Worm (Caenorhabditis elegans) whole organism, L2 larva: ENCODE data around the gene lgc-36.
"Not testable (repeated sequence)": the region's sequence is repeated elsewhere in the genome, so short reads cannot be mapped to it uniquely, and the experiment has no call there.

Experiments used
- C34F6.9 ChIP-seq: fragments of 150-350 bp; optimal IDR thresholded peaks from 2 replicates; lab custom pipeline; 2014; ENCODE audit warnings: missing biosample characterization, missing genetic modification characterization
- F13H6.1 ChIP-seq: sonication (generic microtip); optimal IDR thresholded peaks from 2 replicates; lab custom pipeline; 2016; ENCODE audit warnings: missing genetic modification characterization, missing compliant biosample characterization
- R02D3.7 ChIP-seq: fragments of 150-350 bp; optimal IDR thresholded peaks from 2 replicates; lab custom pipeline; 2014; ENCODE audit warnings: missing biosample characterization, missing genetic modification characterization
- Y55F3AM.14 ChIP-seq: fragments of 200-800 bp; sonication (Bioruptor generic); optimal IDR thresholded peaks from 2 replicates; lab custom pipeline; 2018; ENCODE audit warnings: mild to moderate bottlenecking, missing genetic modification characterization, missing compliant biosample characterization
- alr-1 ChIP-seq: fragments of 150-350 bp; optimal IDR thresholded peaks from 2 replicates; lab custom pipeline; 2014; ENCODE audit warnings: missing biosample characterization, missing genetic modification characterization
- aly-2 ChIP-seq: fragments of 150-350 bp; optimal IDR thresholded peaks from 2 replicates; lab custom pipeline; 2014; ENCODE audit warnings: missing biosample characterization, missing genetic modification characterization
- ama-1 ChIP-seq: fragments of 150-350 bp; optimal IDR thresholded peaks from 2 replicates; lab custom pipeline; 2018; ENCODE audit warnings: inconsistent platforms
- blmp-1 ChIP-seq: sonication (generic microtip); optimal IDR thresholded peaks from 2 replicates; lab custom pipeline; 2017; ENCODE audit warnings: missing genetic modification characterization, mild to moderate bottlenecking, missing compliant biosample characterization, antibody characterized with exemption, moderate library complexity; ENCODE audit not compliant: insufficient read depth
- ceh-82 ChIP-seq: fragments of 150-350 bp; optimal IDR thresholded peaks from 2 replicates; lab custom pipeline; 2014; ENCODE audit warnings: missing biosample characterization, missing genetic modification characterization
- dmd-4 ChIP-seq: sonication (generic microtip); optimal IDR thresholded peaks from 2 replicates; lab custom pipeline; 2017; ENCODE audit warnings: missing biosample characterization, missing genetic modification characterization
- elt-1 ChIP-seq: fragments of 150-350 bp; optimal IDR thresholded peaks from 2 replicates; lab custom pipeline; 2014; ENCODE audit warnings: missing biosample characterization, missing genetic modification characterization
- fos-1 ChIP-seq: fragments of 150-350 bp; optimal IDR thresholded peaks from 2 replicates; lab custom pipeline; 2014; ENCODE audit warnings: missing biosample characterization, missing genetic modification characterization
- gmeb-1 ChIP-seq: fragments of 150-350 bp; optimal IDR thresholded peaks from 2 replicates; lab custom pipeline; 2014; ENCODE audit warnings: missing biosample characterization, missing genetic modification characterization
- lin-11 ChIP-seq: fragments of 150-350 bp; sonication (generic microtip); optimal IDR thresholded peaks from 2 replicates; lab custom pipeline; 2014; ENCODE audit warnings: missing biosample characterization, missing genetic modification characterization, inconsistent platforms, mixed read lengths
- lin-39 ChIP-seq: fragments of 150-350 bp; optimal IDR thresholded peaks from 2 replicates; lab custom pipeline; 2014; ENCODE audit warnings: missing biosample characterization, missing genetic modification reagents, missing genetic modification characterization
- lsy-2 ChIP-seq, 2 experiments: fragments of 150-350 bp in 1 of 2; sonication (generic microtip) in 1 of 2; optimal IDR thresholded peaks; 2 replicates each; lab custom pipeline; 2014 to 2017; ENCODE audit warnings: missing biosample characterization in 2 of 2, missing genetic modification characterization in 2 of 2
- mab-5 ChIP-seq: fragments of 150-350 bp; optimal IDR thresholded peaks from 2 replicates; lab custom pipeline; 2014; ENCODE audit warnings: missing biosample characterization, missing genetic modification characterization
- mbf-1 ChIP-seq: sonication (generic microtip); optimal IDR thresholded peaks from 2 replicates; lab custom pipeline; 2017; ENCODE audit warnings: missing biosample characterization, missing genetic modification characterization
- mdl-1 ChIP-seq, 2 experiments: fragments of 150-350 bp in 1 of 2; sonication (generic microtip) in 1 of 2; optimal IDR thresholded peaks; 2 replicates each; lab custom pipeline; 2017; ENCODE audit warnings: missing biosample characterization in 2 of 2, missing genetic modification characterization in 2 of 2
- nhr-11 ChIP-seq: fragments of 150-350 bp; optimal IDR thresholded peaks from 2 replicates; lab custom pipeline; 2014; ENCODE audit warnings: missing biosample characterization, missing genetic modification characterization
- nhr-129 ChIP-seq: fragments of 150-350 bp; optimal IDR thresholded peaks from 2 replicates; lab custom pipeline; 2014; ENCODE audit warnings: missing biosample characterization, missing genetic modification characterization
- nhr-21 ChIP-seq: fragments of 150-350 bp; optimal IDR thresholded peaks from 2 replicates; lab custom pipeline; 2014; ENCODE audit warnings: missing biosample characterization, missing genetic modification characterization
- nhr-237 ChIP-seq: fragments of 150-350 bp; optimal IDR thresholded peaks from 2 replicates; lab custom pipeline; 2014; ENCODE audit warnings: missing biosample characterization, missing genetic modification characterization
- nhr-25 ChIP-seq: fragments of 150-350 bp; sonication (generic microtip); optimal IDR thresholded peaks from 3 replicates; lab custom pipeline; 2014; ENCODE audit warnings: missing biosample characterization, missing genetic modification characterization
- nhr-6 ChIP-seq: fragments of 150-350 bp; optimal IDR thresholded peaks from 2 replicates; lab custom pipeline; 2014; ENCODE audit warnings: missing biosample characterization, missing genetic modification characterization
- peb-1 ChIP-seq: fragments of 150-350 bp; optimal IDR thresholded peaks from 2 replicates; lab custom pipeline; 2014; ENCODE audit warnings: missing biosample characterization, missing genetic modification characterization
- sem-4 ChIP-seq: fragments of 150-350 bp; optimal IDR thresholded peaks from 2 replicates; lab custom pipeline; 2014; ENCODE audit warnings: missing biosample characterization, missing genetic modification reagents, missing genetic modification characterization
- skn-1 ChIP-seq: sonication (generic microtip); optimal IDR thresholded peaks from 2 replicates; lab custom pipeline; 2017; ENCODE audit warnings: missing biosample characterization, missing genetic modification characterization
- sma-9 ChIP-seq, 2 experiments: fragments of 150-350 bp in 1 of 2; sonication (generic microtip) in 1 of 2; optimal IDR thresholded peaks; 2 replicates each; lab custom pipeline; 2014 to 2016; ENCODE audit warnings: missing genetic modification characterization in 2 of 2, mild to moderate bottlenecking in 1 of 2, missing biosample characterization in 1 of 2, missing compliant biosample characterization in 1 of 2, missing genetic modification reagents in 1 of 2, moderate library complexity in 1 of 2
- snpc-4 ChIP-seq: fragments of 150-350 bp; optimal IDR thresholded peaks from 2 replicates; lab custom pipeline; 2014; ENCODE audit warnings: missing biosample characterization, missing genetic modification characterization
- unc-39 ChIP-seq: fragments of 150-350 bp; optimal IDR thresholded peaks from 2 replicates; lab custom pipeline; 2014; ENCODE audit warnings: missing biosample characterization, missing genetic modification characterization
- unc-55 ChIP-seq: fragments of 150-350 bp; sonication (generic microtip); optimal IDR thresholded peaks from 3 replicates; lab custom pipeline; 2014; ENCODE audit warnings: missing biosample characterization, missing genetic modification reagents, missing genetic modification characterization
- zag-1 ChIP-seq: fragments of 150-350 bp; optimal IDR thresholded peaks from 2 replicates; lab custom pipeline; 2014; ENCODE audit warnings: missing biosample characterization, missing genetic modification characterization
- ztf-11 ChIP-seq: sonication (generic microtip); optimal IDR thresholded peaks from 2 replicates; lab custom pipeline; 2017; ENCODE audit warnings: missing biosample characterization, missing genetic modification characterization

Gene lgc-36

DNA sequence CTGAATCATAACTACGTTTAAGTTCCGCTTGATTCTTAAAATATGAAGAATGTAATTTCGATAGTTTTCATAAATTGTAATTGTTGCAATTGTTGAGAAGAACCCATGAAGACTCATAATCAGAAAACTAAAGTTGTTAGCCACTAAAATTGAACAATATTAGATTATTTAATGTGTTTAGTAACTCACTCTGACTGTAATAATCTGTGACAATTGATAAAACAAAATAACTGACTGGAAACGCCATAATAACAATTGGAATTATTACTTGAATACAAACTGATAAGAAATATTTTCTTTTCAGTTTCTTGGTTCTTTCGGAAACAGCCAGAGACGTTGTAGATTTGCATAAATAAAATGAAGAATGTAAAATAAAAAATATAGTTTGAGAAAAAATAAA lies 40.6 kb upstream of the lgc-36 start:
- no peak for TF ChIP-seq lin-39 (tag; lab: Kevin White, UChicago)
- no peak for TF ChIP-seq mbf-1 (tag; lab: Kevin White, UChicago)

DNA sequence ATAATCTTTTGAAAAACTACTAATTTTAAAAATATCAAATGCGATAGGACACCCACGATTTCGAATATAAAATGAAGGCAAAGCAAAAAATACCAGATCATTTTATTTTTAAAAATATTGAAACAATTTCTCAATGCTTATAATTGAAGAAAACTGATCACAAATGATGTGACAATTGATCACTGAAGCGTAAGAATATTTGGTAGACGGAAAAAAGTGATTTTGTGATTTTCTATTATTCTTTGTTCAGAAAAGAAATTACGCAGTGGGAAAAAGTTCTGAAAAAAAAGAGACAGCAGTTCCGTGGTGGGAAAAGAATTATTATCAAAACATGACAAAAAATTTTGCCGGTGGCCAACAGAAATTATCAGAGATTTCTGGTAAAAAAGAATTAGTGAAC lies 39.8 kb upstream of the lgc-36 start, which contains the start of gene T03F7.5:
T03F7.5 (minus strand) TSS at position 101 of the 400 bp plus-strand sequence.
- TF ChIP-seq fos-1 (no peak), dmd-4 (tag; lab: Kevin White, UChicago) (no peak), nhr-6 (tag; lab: Kevin White, UChicago) (no peak), lin-39 (tag; lab: Kevin White, UChicago) (no peak), lsy-2 (tag; optimal IDR thresholded peaks at IDR 0.05; lab: Kevin White, UChicago) (no peak), unc-39 (tag; lab: Kevin White, UChicago) (no peak), ama-1 (lab: Kevin White, UChicago) (no peak)

DNA sequence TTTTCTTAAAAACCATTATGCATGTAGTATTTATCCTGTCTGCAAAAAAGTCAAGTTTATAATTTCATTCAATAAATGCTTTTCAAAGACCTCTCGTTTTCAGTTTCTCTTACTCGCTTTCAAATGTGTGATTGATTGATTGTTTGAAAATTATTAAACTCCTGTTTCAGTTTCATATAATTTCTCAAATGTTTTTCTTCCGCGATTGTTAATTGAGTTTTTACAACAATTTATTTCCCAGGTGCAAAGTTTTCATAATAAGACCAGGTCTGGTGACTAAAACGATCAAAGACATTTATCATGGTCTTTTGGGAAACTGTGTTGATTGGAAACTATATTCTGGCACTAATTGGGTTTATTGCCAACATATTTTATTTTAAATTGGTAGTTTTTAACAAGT lies 35.6 kb upstream of the lgc-36 start, which contains the start of gene T03F7.6:
T03F7.6 (plus strand) TSS at position 301 of the 400 bp plus-strand sequence.
- no peak for TF ChIP-seq nhr-11
- TF ChIP-seq C34F6.9 (tag; lab: Kevin White, UChicago) = no peak
- TF ChIP-seq zag-1 (tag; lab: Kevin White, UChicago) = no peak
- TF ChIP-seq blmp-1 (tag; lab: Kevin White, UChicago) = no peak
- TF ChIP-seq nhr-237 = no peak
- no peak for TF ChIP-seq sma-9 (GFP tag; optimal IDR thresholded peaks at IDR 0.05; lab: Kevin White, UChicago)
- TF ChIP-seq sma-9 (tag; optimal IDR thresholded peaks at IDR 0.05; lab: Kevin White, UChicago) = no peak

DNA sequence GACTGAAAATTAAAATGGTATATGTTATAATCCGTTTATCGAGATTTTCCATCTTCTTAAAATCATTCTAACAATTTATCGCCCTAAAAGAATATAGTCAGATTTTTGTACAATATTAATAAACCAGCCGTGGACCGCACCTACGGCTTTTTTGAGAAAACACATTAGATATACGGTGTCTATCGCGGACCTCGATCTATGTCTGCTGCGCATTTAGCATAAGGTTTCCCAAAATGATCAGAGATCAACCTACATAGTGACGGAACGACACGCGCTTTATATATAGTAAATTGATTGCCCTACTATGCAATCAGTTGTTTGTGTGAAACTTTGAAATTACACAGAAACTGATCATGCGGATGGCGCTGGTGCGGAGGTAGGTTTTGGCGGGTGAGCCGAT lies 33.9 kb upstream of the lgc-36 start:
- TF ChIP-seq lsy-2 (tag; optimal IDR thresholded peaks at IDR 0.05; lab: Kevin White, UChicago) = no peak
- no peak for TF ChIP-seq peb-1 (tag; lab: Kevin White, UChicago)
- TF ChIP-seq mab-5 (tag; lab: Kevin White, UChicago) = no peak
- TF ChIP-seq lin-11 (tag; lab: Kevin White, UChicago) = no peak
- TF ChIP-seq lin-39 (tag; lab: Kevin White, UChicago) = no peak
- TF ChIP-seq ztf-11 (tag; lab: Kevin White, UChicago) = no peak
- TF ChIP-seq snpc-4 (tag; lab: Kevin White, UChicago) = no peak
- TF ChIP-seq Y55F3AM.14 (GFP tag; lab: Kevin White, UChicago) = no peak
- TF ChIP-seq alr-1 (tag; lab: Kevin White, UChicago) = no peak
- TF ChIP-seq nhr-11 = no peak
- no peak for TF ChIP-seq elt-1
- TF ChIP-seq, all 48 proteins: peak for 0

DNA sequence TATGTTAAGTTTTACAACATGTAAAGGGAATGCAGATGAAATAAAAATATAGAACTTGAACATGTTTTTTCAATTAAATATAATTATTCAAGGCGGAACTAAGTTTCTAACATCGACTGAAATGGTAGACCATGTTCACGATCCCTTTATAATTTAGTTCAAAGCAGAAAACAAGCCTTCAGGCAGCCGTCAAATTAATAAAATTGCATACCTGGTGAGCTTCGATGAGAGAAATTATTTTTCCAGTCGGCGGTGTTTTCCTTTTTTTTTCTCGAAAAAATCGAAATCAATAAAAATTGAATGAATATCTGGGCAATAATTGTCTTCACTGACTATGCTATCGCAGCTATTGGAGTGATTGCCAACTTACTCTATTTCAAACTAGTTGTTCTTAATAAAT lies 32.1 kb upstream of the lgc-36 start, which contains the start of gene C03E10.1:
C03E10.1 (plus strand) TSS at position 301 of the 400 bp plus-strand sequence.
- TF ChIP-seq unc-55 (GFP tag; lab: Kevin White, UChicago) = no peak

DNA sequence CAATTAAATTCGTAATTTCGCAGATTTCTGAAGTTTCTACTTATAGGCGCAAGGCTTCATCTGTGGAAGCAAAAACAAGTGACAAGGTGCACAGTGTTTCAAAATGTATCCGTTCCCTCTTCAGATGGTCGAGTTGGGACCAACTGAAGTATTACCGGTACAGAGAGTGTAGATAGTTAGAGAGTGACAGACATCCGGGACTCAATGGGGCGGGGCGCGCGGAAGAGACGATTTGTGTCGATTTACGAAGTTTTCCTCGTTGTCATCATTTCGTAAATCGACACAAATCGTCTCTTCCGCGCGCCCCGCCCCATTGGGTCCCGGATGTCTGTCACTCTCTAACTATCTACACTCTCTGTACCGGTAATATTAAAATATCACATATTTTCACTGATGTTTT lies 27.3 kb upstream of the lgc-36 start, which contains the start of gene C03E10.3:
C03E10.3 (plus strand) TSS at position 301 of the 400 bp plus-strand sequence.
- TF ChIP-seq zag-1, sem-4, gmeb-1 (tag; lab: Kevin White, UChicago): not testable (repeated sequence)

DNA sequence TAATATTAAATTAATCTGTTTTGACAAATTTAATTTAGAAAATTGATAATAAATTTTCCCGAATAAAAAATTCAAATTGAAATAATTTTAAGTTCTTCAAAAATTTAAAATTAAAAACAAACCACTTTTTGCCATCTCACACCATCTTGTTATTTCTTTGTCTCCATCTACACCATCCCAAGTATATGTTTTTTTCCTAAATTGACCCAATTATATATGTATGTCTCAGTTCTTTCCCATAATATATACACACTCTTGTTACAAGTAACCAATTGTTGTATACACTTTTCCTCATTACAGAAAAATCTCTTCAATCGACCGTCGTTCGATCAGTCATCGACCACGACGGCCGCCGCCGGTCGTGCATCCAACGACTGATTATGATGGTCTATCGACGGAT lies 23.5 kb upstream of the lgc-36 start, which contains the start of gene gly-20:
gly-20 (plus strand) TSS at position 301 of the 400 bp plus-strand sequence.
- no peak for TF ChIP-seq skn-1 (tag; lab: Kevin White, UChicago)
- TF ChIP-seq F13H6.1 (tag; lab: Kevin White, UChicago) = no peak
- no peak for TF ChIP-seq lsy-2 (tag; optimal IDR thresholded peaks at IDR 0.05; lab: Kevin White, UChicago)
- no peak for TF ChIP-seq nhr-129
- no peak for TF ChIP-seq nhr-237
- no peak for TF ChIP-seq ceh-82 (tag; lab: Kevin White, UChicago)
- no peak for TF ChIP-seq C34F6.9 (tag; lab: Kevin White, UChicago)
- no peak for TF ChIP-seq mdl-1 (tag; optimal IDR thresholded peaks at IDR 0.05; lab: Kevin White, UChicago)
- TF ChIP-seq nhr-25 (tag; lab: Kevin White, UChicago) = no peak
- TF ChIP-seq aly-2 (tag; lab: Kevin White, UChicago) = no peak
- no peak for TF ChIP-seq nhr-21 (tag; lab: Kevin White, UChicago)
- no peak for TF ChIP-seq R02D3.7 (tag; lab: Kevin White, UChicago)
- TF ChIP-seq snpc-4 (tag; lab: Kevin White, UChicago) = no peak
- no peak for TF ChIP-seq lin-11 (tag; lab: Kevin White, UChicago)
- no peak for TF ChIP-seq fos-1
- TF ChIP-seq alr-1 (tag; lab: Kevin White, UChicago) = no peak
- TF ChIP-seq mbf-1 (tag; lab: Kevin White, UChicago) = no peak
